Worm (Caenorhabditis elegans) whole organism, L3 larva: ENCODE data around the gene F45D3.1.

Source experiments
- egl-27 ChIP-seq: sonication (generic microtip); optimal IDR thresholded peaks from 4 replicates; lab custom pipeline; 2017; ENCODE audit warnings: missing biosample characterization, missing genetic modification reagents, missing genetic modification characterization
- unc-39 ChIP-seq: sonication (generic microtip); optimal IDR thresholded peaks from 4 replicates; lab custom pipeline; 2017; ENCODE audit warnings: missing biosample characterization, missing genetic modification characterization

ce11 chrV:12486934-12487333 is 39.9 kb upstream of the F45D3.1 start, which contains the start of gene inx-11:
- TF ChIP-seq unc-39 (no peak), egl-27 (tag; lab: Kevin White, UChicago) (no peak)
